Fruit fly (Drosophila melanogaster): ENCODE measurements around the gene CG42714.

Gene CG42714

dm6 chr3L:6188995-6189927, 44.6 kb downstream of the CG42714 start, which contains the start of the genes D19A and CG7386 (continued):
- TF ChIP-seq jing (GFP tag; optimal IDR thresholded peaks at IDR 0.05) (no peak), CG2116 (GFP tag; optimal IDR thresholded peaks at IDR 0.05) (peak; percentile 11), Asciz (GFP tag; optimal IDR thresholded peaks at IDR 0.05) (no peak), Abd-B (GFP tag; optimal IDR thresholded peaks at IDR 0.05) (no peak), seq (GFP tag; IDR thresholded peaks at IDR 0.05) (no peak), CG18476 (GFP tag; optimal IDR thresholded peaks at IDR 0.05) (no peak), shn (GFP tag; optimal IDR thresholded peaks at IDR 0.05) (peak; percentile 50), CG12236 (GFP tag; optimal IDR thresholded peaks at IDR 0.05) (no peak), CG32767 (GFP tag; IDR thresholded peaks at IDR 0.05) (0 out of 2 replicates have a peak, but pooled peaks have one; percentile 38), CG13296 (GFP tag; optimal IDR thresholded peaks at IDR 0.05) (peak; percentile 57), BtbVII (GFP tag; optimal IDR thresholded peaks at IDR 0.05) (no peak), CG15073 (GFP tag; optimal IDR thresholded peaks at IDR 0.05) (no peak), Adf1 (GFP tag; IDR thresholded peaks at IDR 0.05) (no peak), PHDP (tag; optimal IDR thresholded peaks at IDR 0.05) (peak; percentile 68), CG7556 (GFP tag; optimal IDR thresholded peaks at IDR 0.05) (peak; percentile 11), CG43689 (GFP tag; IDR thresholded peaks at IDR 0.05) (0 out of 2 replicates have a peak, but pooled peaks have one; percentile 9), ken (GFP tag; IDR thresholded peaks at IDR 0.05) (peak; percentile 59; the same call in 1 of the 3 replicates), CG1647 (GFP tag; optimal IDR thresholded peaks at IDR 0.05) (peak; percentile 55), CG6791 (GFP tag; IDR thresholded peaks at IDR 0.05; ENCODE audit: partially characterized antibody) (peak; percentile 41; the same call in 1 of the 3 replicates), ATbp (GFP tag; optimal IDR thresholded peaks at IDR 0.05) (no peak), CG14014 (GFP tag; IDR thresholded peaks at IDR 0.05) (peak; percentile 63; the same call in 1 of the 2 replicates), CG8478 (optimal IDR thresholded peaks at IDR 0.05) (no peak), CG31365 (tag; optimal IDR thresholded peaks at IDR 0.05) (no peak), Doc2 (GFP tag; IDR thresholded peaks at IDR 0.05) (no peak), CG12155 (GFP tag; optimal IDR thresholded peaks at IDR 0.05) (peak; percentile 100), ind (GFP tag; optimal IDR thresholded peaks at IDR 0.05) (peak; percentile 57), Gsc (GFP tag; IDR thresholded peaks at IDR 0.05) (no peak), CG10543 (GFP tag; optimal IDR thresholded peaks at IDR 0.05) (peak; percentile 48), NK7.1 (GFP tag; optimal IDR thresholded peaks at IDR 0.05) (no peak), dysf (GFP tag; IDR thresholded peaks at IDR 0.05) (peak; percentile 66), CG10366 (GFP tag; IDR thresholded peaks at IDR 0.05) (peak; percentile 56), hth (optimal IDR thresholded peaks at IDR 0.05) (no peak), vvl (GFP tag; IDR thresholded peaks at IDR 0.05) (peak; percentile 97), CkIIα-i1 (GFP tag; IDR thresholded peaks at IDR 0.05) (no peak), caup (GFP tag; optimal IDR thresholded peaks at IDR 0.05; ENCODE audit: severe bottlenecking) (peak; percentile 49), gro (GFP tag; optimal IDR thresholded peaks at IDR 0.05) (no peak), CG16863 (GFP tag; optimal IDR thresholded peaks at IDR 0.05) (peak; percentile 32), CG1792 (GFP tag; optimal IDR thresholded peaks at IDR 0.05) (peak; percentile 16), az2 (GFP tag; optimal IDR thresholded peaks at IDR 0.05) (peak; percentile 40), slp2 (GFP tag; optimal IDR thresholded peaks at IDR 0.05) (peak; percentile 49), CG13123 (GFP tag; optimal IDR thresholded peaks at IDR 0.05) (no peak), ci (GFP tag; IDR thresholded peaks at IDR 0.05) (peak; percentile 75), bbx (GFP tag; IDR thresholded peaks at IDR 0.05; ENCODE audit: partially characterized antibody) (0 out of 2 replicates have a peak, but pooled peaks have one; percentile 36), Hr39 (optimal IDR thresholded peaks at IDR 0.05) (no peak), B-H2 (GFP tag; optimal IDR thresholded peaks at IDR 0.05) (peak; percentile 54), Lhr (GFP tag; optimal IDR thresholded peaks at IDR 0.05) (no peak), Lpt (GFP tag; optimal IDR thresholded peaks at IDR 0.05) (no peak), Antp (GFP tag; optimal IDR thresholded peaks at IDR 0.05) (peak; percentile 68), CG4820 (GFP tag; optimal IDR thresholded peaks at IDR 0.05) (peak; percentile 13), trh (GFP tag; optimal IDR thresholded peaks at IDR 0.05) (no peak)
